Fruit fly (Drosophila melanogaster): Measurements from ENCODE around the gene Pgant5.

DNA sequence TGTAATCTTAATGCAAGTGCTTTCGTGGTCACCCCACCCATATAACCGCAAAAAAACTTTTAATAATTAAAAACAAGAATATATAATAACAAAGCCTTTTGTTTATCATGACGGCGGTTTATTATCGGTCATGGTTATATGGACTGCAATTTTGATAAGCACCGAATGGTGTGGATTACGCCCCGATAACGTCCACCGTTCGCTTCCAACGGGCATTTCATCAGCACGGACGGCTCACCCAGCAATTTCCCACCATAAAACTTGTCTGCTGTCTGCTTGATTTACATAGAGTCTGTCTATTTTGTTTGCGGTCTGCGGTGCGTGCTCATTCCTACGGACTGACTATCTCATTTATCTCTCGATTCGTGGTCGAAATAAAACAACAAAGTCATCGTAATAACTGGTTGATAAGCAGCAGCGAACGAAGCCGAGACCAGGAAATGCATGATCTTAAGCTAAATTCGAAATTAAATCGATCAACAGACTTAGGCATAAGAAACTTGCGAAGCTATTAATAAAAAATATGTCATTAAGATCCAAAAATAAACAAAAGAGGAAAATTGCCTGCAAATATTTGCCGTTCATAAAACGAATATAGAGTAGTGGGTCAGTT lies 2.1 kb upstream of the Pgant5 start:
- TF ChIP-seq usp (GFP tag; optimal IDR thresholded peaks at IDR 0.05) (no peak), Dll (optimal IDR thresholded peaks at IDR 0.05) (no peak), pan (optimal IDR thresholded peaks at IDR 0.05) (no peak), EcR (GFP tag; optimal IDR thresholded peaks at IDR 0.05) (no peak)

All from whole organism.